Worm (Caenorhabditis elegans): ENCODE results near the gene C29F7.3.

DNA sequence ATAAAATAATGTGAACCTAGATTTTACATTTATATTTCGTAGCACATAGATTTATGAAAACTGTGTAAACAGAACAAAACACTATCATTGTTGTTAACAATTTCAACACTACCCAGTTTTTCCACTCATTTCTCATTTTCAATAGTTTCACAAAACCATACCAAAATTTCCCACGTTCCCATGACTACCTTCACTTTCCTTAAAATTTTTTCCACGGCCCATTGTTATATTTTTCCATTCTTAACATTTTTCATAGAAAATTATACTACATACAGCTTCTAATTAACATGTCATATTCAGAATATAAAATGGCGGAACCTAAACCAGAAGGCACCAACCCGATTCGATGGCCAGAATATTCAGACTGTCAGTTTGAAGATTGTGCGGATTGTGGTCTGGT, 18.0 kb downstream of the C29F7.3 start, which contains the start of gene F02C12.1:
- TF ChIP-seq him-1 (tag; optimal IDR thresholded peaks at IDR 0.05), result no peak
- no peak for TF ChIP-seq W03F9.2 (tag; optimal IDR thresholded peaks at IDR 0.05)

Measured in whole organism, L4/young adult.